Fruit fly (Drosophila melanogaster) S2 (cell line): ENCODE measurements around the gene Osi24.

Experiments
- CG8478 ChIP-seq: fragments of >200 bp; optimal IDR thresholded peaks from 2 replicates; lab custom pipeline; 2018
- CTCF ChIP-seq, 2 experiments: fragments of >200 bp; optimal IDR thresholded peaks; 2 replicates each; lab custom pipeline; 2018

Gene Osi24

dm6 chr3R:6240263-6240662 is 41.7 kb downstream of the Osi24 start:
- TF ChIP-seq CG8478 (no peak), CTCF (optimal IDR thresholded peaks at IDR 0.05; lab: Kevin White, UChicago) (no peak)

- no peak for TF ChIP-seq CG8478
- TF ChIP-seq CTCF (optimal IDR thresholded peaks at IDR 0.05; lab: Kevin White, UChicago) = no peak
These were observed 42.7 kb downstream of the Osi24 start for dm6 chr3R:6241289-6241688.

- TF ChIP-seq CG8478 = no peak
These were observed 45.4 kb downstream of the Osi24 start for dm6 chr3R:6244035-6244434.

- TF ChIP-seq CG8478 = no peak
- TF ChIP-seq CTCF (optimal IDR thresholded peaks at IDR 0.05; lab: Kevin White, UChicago) = no peak
These were observed 46.4 kb downstream of the Osi24 start for dm6 chr3R:6244986-6245385.

- TF ChIP-seq CG8478 = no peak
- TF ChIP-seq CTCF (optimal IDR thresholded peaks at IDR 0.05; lab: Kevin White, UChicago) = no peak
These were observed 50.1 kb downstream of the Osi24 start, which contains the start of gene Osi7 for dm6 chr3R:6248694-6249093. Gene Osi7 (plus strand): TSS chr3R:6248994.

- no peak for TF ChIP-seq CG8478
- TF ChIP-seq CTCF (optimal IDR thresholded peaks at IDR 0.05; lab: Kevin White, UChicago) = no peak
These were observed 54.2 kb downstream of the Osi24 start for dm6 chr3R:6252809-6253208.

- TF ChIP-seq CTCF (optimal IDR thresholded peaks at IDR 0.05; lab: Kevin White, UChicago) (peak; percentile 82 to 86), CG8478 (no peak)
These were observed 55.8 kb downstream of the Osi24 start for dm6 chr3R:6254438-6254837.

dm6 chr3R:6254875-6255274 is 56.3 kb downstream of the Osi24 start, which contains the start of gene Osi8:
Gene Osi8 (plus strand): TSS chr3R:6255175.
- TF ChIP-seq CTCF (optimal IDR thresholded peaks at IDR 0.05; lab: Kevin White, UChicago) (no peak), CG8478 (no peak)
